Worm (Caenorhabditis elegans): ENCODE data around the gene trxr-1.

DNA sequence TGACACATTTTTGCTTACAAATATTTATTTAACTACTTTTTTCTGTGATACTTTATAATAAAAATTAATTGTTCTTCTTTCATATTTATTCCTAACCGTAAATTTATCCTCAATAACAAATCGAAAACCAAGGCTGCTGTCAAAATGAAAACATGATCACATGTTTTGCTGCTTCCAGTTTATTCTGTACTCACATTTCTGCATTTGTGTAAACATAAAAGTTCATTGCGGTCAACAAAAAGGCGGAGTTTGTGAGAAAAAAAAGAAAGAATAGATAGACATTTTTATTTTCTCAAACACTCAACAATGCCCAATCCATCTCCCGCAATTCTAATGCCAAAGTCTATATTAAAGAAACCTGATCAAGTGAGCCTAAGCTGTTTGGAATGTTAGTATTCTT lies 24.1 kb downstream of the trxr-1 start, which contains the start of gene C06G3.3:
- no peak for TF ChIP-seq him-1 (tag; optimal IDR thresholded peaks at IDR 0.05)
- no peak for TF ChIP-seq W03F9.2 (tag; optimal IDR thresholded peaks at IDR 0.05)
- no peak for TF ChIP-seq dao-5 (tag; optimal IDR thresholded peaks at IDR 0.05)

All from whole organism, L4/young adult.